Fruit fly (Drosophila melanogaster): Measurements from ENCODE around the gene CG5888.

Gene CG5888

DNA sequence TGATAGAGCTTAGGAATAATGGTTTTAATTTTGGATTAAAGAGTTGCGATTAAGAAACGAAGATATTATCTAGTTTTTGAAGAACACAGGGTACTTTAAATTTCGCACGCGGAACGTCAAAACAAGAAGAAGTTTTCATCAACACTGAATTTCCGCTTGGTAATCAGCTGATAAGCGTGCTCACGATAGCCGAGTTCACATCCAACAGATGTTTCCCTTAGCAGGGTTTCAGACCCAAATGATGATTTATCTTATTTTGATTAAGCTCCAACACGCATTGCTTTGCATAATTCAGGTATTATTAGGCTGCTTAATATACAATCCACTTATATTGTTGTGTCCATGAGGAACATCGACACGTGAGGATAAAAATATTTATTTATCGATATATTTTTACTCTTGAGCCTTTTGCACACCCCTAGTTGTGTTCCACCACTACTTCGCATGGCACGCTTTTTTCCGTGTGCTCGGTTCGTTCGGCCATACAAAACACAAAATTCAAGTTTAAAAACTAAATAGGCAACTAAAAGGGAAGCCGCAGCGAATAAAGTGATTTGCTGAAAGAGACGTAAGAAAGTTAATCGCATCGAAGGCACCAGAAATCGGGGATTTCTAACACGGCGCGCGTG lies 43.0 kb upstream of the CG5888 start, which contains the start of gene Tpr2:
Gene Tpr2 (plus strand): TSS at position 418 of the 629 bp plus-strand sequence.
- no peak for TF ChIP-seq ATbp (GFP tag; optimal IDR thresholded peaks at IDR 0.05)
- no peak for TF ChIP-seq Ravus (GFP tag; IDR thresholded peaks at IDR 0.05)
- TF ChIP-seq Mrtf (GFP tag; IDR thresholded peaks at IDR 0.05) = no peak
- peak; percentile 54 for TF ChIP-seq gro (GFP tag; optimal IDR thresholded peaks at IDR 0.05)
- peak; percentile 86 for TF ChIP-seq CG17186 (GFP tag; optimal IDR thresholded peaks at IDR 0.05)
- peak; percentile 80 for TF ChIP-seq gsb-n (tag; optimal IDR thresholded peaks at IDR 0.05)
- peak; percentile 85 for TF ChIP-seq CG10543 (GFP tag; optimal IDR thresholded peaks at IDR 0.05)
- TF ChIP-seq twi (tag; optimal IDR thresholded peaks at IDR 0.05) = peak; percentile 66
- TF ChIP-seq CG8359 (GFP tag; optimal IDR thresholded peaks at IDR 0.05; ENCODE audit: borderline replicate concordance) = no peak
- no peak for TF ChIP-seq CG4404 (GFP tag; IDR thresholded peaks at IDR 0.05)
- TF ChIP-seq slbo (GFP tag; IDR thresholded peaks at IDR 0.05) = peak; percentile 52; the same call in 1 of the 2 replicates
- TF ChIP-seq CG18599 (GFP tag; optimal IDR thresholded peaks at IDR 0.05) = peak; percentile 6
- TF ChIP-seq CG4707 (GFP tag; optimal IDR thresholded peaks at IDR 0.05) = peak; percentile 30
- TF ChIP-seq Poxn (GFP tag; IDR thresholded peaks at IDR 0.05) = no peak
- TF ChIP-seq CG4282 (GFP tag; optimal IDR thresholded peaks at IDR 0.05) = peak; percentile 53
- no peak for TF ChIP-seq dan (GFP tag; IDR thresholded peaks at IDR 0.05)
- no peak for TF ChIP-seq Gug (GFP tag; IDR thresholded peaks at IDR 0.05)
- peak; percentile 37 for TF ChIP-seq CG18262 (tag; optimal IDR thresholded peaks at IDR 0.05)
- no peak for TF ChIP-seq tio (GFP tag; optimal IDR thresholded peaks at IDR 0.05)
- peak; percentile 38 for TF ChIP-seq emc (GFP tag; optimal IDR thresholded peaks at IDR 0.05)
- peak; percentile 59 for TF ChIP-seq Mad (GFP tag; optimal IDR thresholded peaks at IDR 0.05)
- TF ChIP-seq seq (GFP tag; IDR thresholded peaks at IDR 0.05) = no peak
- peak; percentile 73 for TF ChIP-seq CG17568 (GFP tag; optimal IDR thresholded peaks at IDR 0.05)
- TF ChIP-seq sr (GFP tag; IDR thresholded peaks at IDR 0.05) = no peak
- peak; percentile 59 for TF ChIP-seq CG12299 (tag; optimal IDR thresholded peaks at IDR 0.05)
- TF ChIP-seq Hsf (GFP tag; optimal IDR thresholded peaks at IDR 0.05) = peak; percentile 65
- no peak for TF ChIP-seq CG10565 (GFP tag; optimal IDR thresholded peaks at IDR 0.05)
- peak; percentile 28 for TF ChIP-seq schlank (tag; optimal IDR thresholded peaks at IDR 0.05)
- no peak for TF ChIP-seq ftz-f1 (GFP tag; optimal IDR thresholded peaks at IDR 0.05)
- peak; percentile 28 for TF ChIP-seq CG17359 (tag; optimal IDR thresholded peaks at IDR 0.05)
- TF ChIP-seq CG14860 (GFP tag; IDR thresholded peaks at IDR 0.05; ENCODE audit: partially characterized antibody) = peak; percentile 88
- TF ChIP-seq CG5245 (GFP tag; optimal IDR thresholded peaks at IDR 0.05) = peak; percentile 98
- TF ChIP-seq her (GFP tag; optimal IDR thresholded peaks at IDR 0.05) = peak; percentile 59
- TF ChIP-seq nmo (GFP tag; optimal IDR thresholded peaks at IDR 0.05) = peak; percentile 75
- TF ChIP-seq dmrt99B (tag; optimal IDR thresholded peaks at IDR 0.05) = no peak
- peak; percentile 54 for TF ChIP-seq HLH54F (GFP tag; optimal IDR thresholded peaks at IDR 0.05)
- peak; percentile 66 for TF ChIP-seq CG10431 (GFP tag; optimal IDR thresholded peaks at IDR 0.05)
- peak; percentile 35; the same call in 1 of the 2 replicates for TF ChIP-seq Xrp1 (GFP tag; IDR thresholded peaks at IDR 0.05)
- TF ChIP-seq CG10462 (GFP tag; optimal IDR thresholded peaks at IDR 0.05) = peak; percentile 42
- TF ChIP-seq bcd (GFP tag; optimal IDR thresholded peaks at IDR 0.05) = peak; percentile 22
- TF ChIP-seq CG2129 (GFP tag; IDR thresholded peaks at IDR 0.05; ENCODE audit: partially characterized antibody) = peak; percentile 97
- peak; percentile 36 for TF ChIP-seq Hand (GFP tag; optimal IDR thresholded peaks at IDR 0.05)
- peak in 1 of 2 experiments; percentile 9 for TF ChIP-seq Eip74EF (GFP tag; optimal IDR thresholded peaks at IDR 0.05)
- no peak for TF ChIP-seq gsb (GFP tag; IDR thresholded peaks at IDR 0.05)
- TF ChIP-seq NfI (GFP tag; optimal IDR thresholded peaks at IDR 0.05) = peak; percentile 71
- TF ChIP-seq CG34376 (GFP tag; optimal IDR thresholded peaks at IDR 0.05) = peak; percentile 69
- no peak for TF ChIP-seq sens-2 (GFP tag; IDR thresholded peaks at IDR 0.05)
- TF ChIP-seq nerfin-1 (tag; optimal IDR thresholded peaks at IDR 0.05) = peak; percentile 23
- no peak for TF ChIP-seq ham (GFP tag; IDR thresholded peaks at IDR 0.05)
